Worm (Caenorhabditis elegans) whole organism, late embryonic: ENCODE data around the gene Y46E12A.5.

Source experiments
- ahr-1 ChIP-seq: sonication (generic microtip); optimal IDR thresholded peaks from 2 replicates; lab custom pipeline; 2016; ENCODE audit warnings: missing genetic modification characterization, missing compliant biosample characterization
- ama-1 ChIP-seq: fragments of 150-350 bp; optimal IDR thresholded peaks from 2 replicates; lab custom pipeline; 2014
- ceh-6 ChIP-seq: fragments of 200-800 bp; sonication (Bioruptor generic); optimal IDR thresholded peaks from 2 replicates; lab custom pipeline; 2018; ENCODE audit warnings: mild to moderate bottlenecking, missing genetic modification characterization, missing compliant biosample characterization
- dmd-4 ChIP-seq: sonication (generic microtip); optimal IDR thresholded peaks from 2 replicates; lab custom pipeline; 2016; ENCODE audit warnings: borderline replicate concordance, missing genetic modification characterization, missing compliant biosample characterization
- elt-2 ChIP-seq: sonication (generic microtip); optimal IDR thresholded peaks from 2 replicates; lab custom pipeline; 2016; ENCODE audit warnings: missing genetic modification reagents, missing genetic modification characterization, missing compliant biosample characterization
- lin-11 ChIP-seq: fragments of 200-800 bp; sonication (Bioruptor generic); optimal IDR thresholded peaks from 2 replicates; lab custom pipeline; 2018; ENCODE audit warnings: mild to moderate bottlenecking, missing genetic modification characterization, missing compliant biosample characterization
- mec-3 ChIP-seq: sonication (generic microtip); optimal IDR thresholded peaks from 2 replicates; lab custom pipeline; 2016; ENCODE audit warnings: borderline replicate concordance, missing genetic modification characterization, missing compliant biosample characterization
- pag-3 ChIP-seq: sonication (generic microtip); optimal IDR thresholded peaks from 2 replicates; lab custom pipeline; 2016; ENCODE audit warnings: missing compliant biosample characterization, missing genetic modification characterization, borderline replicate concordance
- pha-4 ChIP-seq: fragments of 150-350 bp; optimal IDR thresholded peaks from 2 replicates; lab custom pipeline; 2018; ENCODE audit warnings: missing biosample characterization, missing genetic modification reagents, missing genetic modification characterization
- tbx-2 ChIP-seq: sonication (generic microtip); optimal IDR thresholded peaks from 2 replicates; lab custom pipeline; 2016; ENCODE audit warnings: missing genetic modification characterization, missing compliant biosample characterization
- unc-42 ChIP-seq: sonication (generic microtip); optimal IDR thresholded peaks from 2 replicates; lab custom pipeline; 2016; ENCODE audit warnings: missing genotype, missing genetic modification characterization, missing compliant biosample characterization

DNA sequence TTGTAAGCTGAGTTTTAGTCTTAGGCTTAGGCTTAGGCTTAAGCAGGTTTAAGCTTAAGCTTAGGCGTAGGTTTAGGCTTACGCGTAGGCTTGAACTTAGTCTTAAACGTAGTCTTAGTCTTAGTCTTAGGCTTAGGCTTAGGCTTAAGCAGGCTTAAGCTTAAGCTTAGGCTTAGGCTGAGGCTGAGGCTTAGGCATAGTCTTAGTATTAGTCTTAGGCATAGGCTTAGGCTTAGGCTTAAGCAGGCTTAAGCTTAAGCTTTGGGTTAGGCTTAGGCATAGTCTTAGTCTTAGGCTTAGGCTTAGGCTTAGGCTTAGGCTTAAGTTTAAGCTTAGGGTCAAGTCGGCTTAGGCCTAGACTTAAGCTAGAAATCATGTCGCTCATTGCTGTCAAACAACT lies 39.3 kb downstream of the Y46E12A.5 start:
- TF ChIP-seq ceh-6 (GFP tag; lab: Kevin White, UChicago) (no peak), elt-2 (tag; lab: Kevin White, UChicago) (no peak), tbx-2 (no peak), lin-11 (tag; lab: Kevin White, UChicago) (no peak), pag-3 (tag; lab: Kevin White, UChicago) (no peak), dmd-4 (tag; lab: Kevin White, UChicago) (no peak), ama-1 (no peak), pha-4 (tag; lab: Kevin White, UChicago) (no peak), ahr-1 (tag; lab: Kevin White, UChicago) (no peak), unc-42 (tag; lab: Kevin White, UChicago) (no peak), mec-3 (tag; lab: Kevin White, UChicago) (no peak)
